Fruit fly (Drosophila melanogaster) whole organism, embryonic: ENCODE measurements around the gene Prtl99C.

ENCODE experiments used
- Blimp-1 ChIP-seq: fragments of 200-800 bp; sonication (Bioruptor generic); optimal IDR thresholded peaks from 3 replicates; lab custom pipeline; 2018; ENCODE audit warnings: missing biosample characterization, missing genetic modification characterization, mild to moderate bottlenecking, moderate library complexity, missing genetic modification reagents
- CG11723 ChIP-seq: fragments of 200-800 bp; sonication (Bioruptor generic); optimal IDR thresholded peaks from 2 replicates; lab custom pipeline; 2017; ENCODE audit warnings: missing biosample characterization, mild to moderate bottlenecking, missing genetic modification characterization
- CG13287 ChIP-seq: fragments of 200-800 bp; sonication (Bioruptor generic); IDR thresholded peaks from 2 replicates; pipeline ENCODE4 v1.3.6; 2022; ENCODE audit warnings: missing biosample characterization, missing genetic modification characterization; ENCODE audit not compliant: partially characterized antibody
- CG14050 ChIP-seq: fragments of 200-800 bp; sonication (Bioruptor generic); IDR thresholded peaks from 3 replicates; pipeline ENCODE4 v1.3.6; 2022; ENCODE audit warnings: missing biosample characterization, missing genetic modification characterization
- CG14441 ChIP-seq: fragments of 200-800 bp; sonication (Bioruptor generic); IDR thresholded peaks from 2 replicates; pipeline ENCODE4 v1.3.6; 2022; ENCODE audit warnings: missing biosample characterization, missing genetic modification characterization
- CG14860 ChIP-seq: fragments of 200-800 bp; sonication (Bioruptor generic); IDR thresholded peaks from 3 replicates; pipeline ENCODE4 v1.3.6; 2022; ENCODE audit warnings: missing biosample characterization, missing genetic modification characterization; ENCODE audit not compliant: partially characterized antibody
- CG15601 ChIP-seq: fragments of 200-800 bp; sonication (Bioruptor generic); optimal IDR thresholded peaks from 3 replicates; lab custom pipeline; 2019; ENCODE audit warnings: missing biosample characterization, mild to moderate bottlenecking, missing genetic modification characterization, moderate library complexity
- CG3163 ChIP-seq: fragments of 200-800 bp; sonication (Bioruptor generic); optimal IDR thresholded peaks from 3 replicates; lab custom pipeline; 2016; ENCODE audit warnings: missing biosample characterization, missing genetic modification characterization
- CG42726 ChIP-seq: fragments of 200-800 bp; sonication (Bioruptor generic); IDR thresholded peaks from 2 replicates; pipeline ENCODE4 v1.3.6; 2022; ENCODE audit warnings: missing biosample characterization, missing genetic modification characterization; ENCODE audit not compliant: partially characterized antibody
- CG4424 ChIP-seq: fragments of 200-800 bp; sonication (Bioruptor generic); optimal IDR thresholded peaks from 3 replicates; lab custom pipeline; 2016; ENCODE audit warnings: missing biosample characterization, missing genetic modification characterization
- CG5180 ChIP-seq: fragments of 200-800 bp; sonication (Bioruptor generic); optimal IDR thresholded peaks from 3 replicates; lab custom pipeline; 2017; ENCODE audit warnings: missing biosample characterization, missing genetic modification characterization, mild to moderate bottlenecking, moderate library complexity, missing genetic modification reagents
- CG6854 ChIP-seq: fragments of 200-800 bp; sonication (Bioruptor generic); optimal IDR thresholded peaks from 3 replicates; lab custom pipeline; 2017; ENCODE audit warnings: missing biosample characterization, mild to moderate bottlenecking, missing genetic modification characterization
- CG7786 ChIP-seq: fragments of 200-800 bp; sonication (Bioruptor generic); optimal IDR thresholded peaks from 2 replicates; lab custom pipeline; 2016; ENCODE audit warnings: missing biosample characterization, missing genetic modification characterization
- CG7987 ChIP-seq: fragments of 200-800 bp; sonication (Bioruptor generic); optimal IDR thresholded peaks from 2 replicates; lab custom pipeline; 2018; ENCODE audit warnings: missing biosample characterization, mild to moderate bottlenecking, missing genetic modification characterization, moderate library complexity
- CG9797 ChIP-seq: fragments of 200-800 bp; sonication (Bioruptor generic); optimal IDR thresholded peaks from 3 replicates; lab custom pipeline; 2018; ENCODE audit warnings: missing biosample characterization, mild to moderate bottlenecking, missing genetic modification characterization
- D ChIP-seq, 2 experiments: fragments of 200-800 bp in 1 of 2; fragments of >200 bp in 1 of 2; sonication (Bioruptor generic) in 1 of 2; optimal IDR thresholded peaks; 2 replicates in 1 of 2; 3 replicates in 1 of 2; lab custom pipeline; 2017; ENCODE audit warnings: mild to moderate bottlenecking in 1 of 2, missing biosample characterization in 1 of 2, missing genetic modification characterization in 1 of 2, missing genetic modification reagents in 1 of 2
- Ets65A ChIP-seq: fragments of 200-800 bp; sonication (Bioruptor generic); peaks from one replicate; lab custom pipeline; 2016; ENCODE audit warnings: missing biosample characterization, missing genetic modification characterization
- HLH3B ChIP-seq: fragments of 200-800 bp; sonication (Bioruptor generic); IDR thresholded peaks from 2 replicates; pipeline ENCODE4 v1.3.6; 2022; ENCODE audit warnings: missing biosample characterization, missing genetic modification characterization
- HLH4C ChIP-seq: fragments of 200-800 bp; sonication (Bioruptor generic); IDR thresholded peaks from 3 replicates; pipeline ENCODE4 v1.3.6; 2022; ENCODE audit warnings: missing biosample characterization, missing genetic modification characterization; ENCODE audit not compliant: partially characterized antibody
- HLHmδ ChIP-seq: fragments of 200-800 bp; sonication (Bioruptor generic); optimal IDR thresholded peaks from 2 replicates; lab custom pipeline; 2018; ENCODE audit warnings: missing biosample characterization, mild to moderate bottlenecking, missing genetic modification characterization, moderate library complexity
- Max ChIP-seq: fragments of 200-800 bp; sonication (Bioruptor generic); optimal IDR thresholded peaks from 2 replicates; lab custom pipeline; 2016; ENCODE audit warnings: missing biosample characterization, mild to moderate bottlenecking, missing genetic modification characterization
- Med ChIP-seq: fragments of 200-800 bp; sonication (Bioruptor generic); peaks from one replicate; lab custom pipeline; 2016; ENCODE audit warnings: missing biosample characterization, missing genetic modification characterization, mild to moderate bottlenecking, inconsistent platforms, moderate library complexity
- NFAT ChIP-seq: fragments of 200-800 bp; sonication (Bioruptor generic); IDR thresholded peaks from 2 replicates; pipeline ENCODE4 v1.3.6; 2022; ENCODE audit warnings: missing biosample characterization, missing genetic modification characterization
- Spps ChIP-seq: fragments of 200-800 bp; sonication (Bioruptor generic); optimal IDR thresholded peaks from 2 replicates; lab custom pipeline; 2018; ENCODE audit warnings: missing biosample characterization, mild to moderate bottlenecking, missing genetic modification characterization
- Stat92E ChIP-seq, 3 experiments: fragments of >200 bp in 2 of 3; fragments of 200-800 bp in 1 of 3; sonication (Bioruptor generic) in 1 of 3; optimal IDR thresholded peaks; 2 replicates each; lab custom pipeline; 2017 to 2019; ENCODE audit warnings: missing biosample characterization in 3 of 3, missing genetic modification characterization in 3 of 3, mild to moderate bottlenecking in 1 of 3, moderate library complexity in 1 of 3
- Trl ChIP-seq, 3 experiments: fragments of >200 bp in 2 of 3; fragments of 200-800 bp in 1 of 3; sonication (Bioruptor generic) in 1 of 3; optimal IDR thresholded peaks; 2 replicates in 1 of 3; 3 replicates in 2 of 3; lab custom pipeline; 2016 to 2017; ENCODE audit warnings: missing biosample characterization in 1 of 3, missing genetic modification characterization in 1 of 3
- al ChIP-seq: fragments of 200-800 bp; sonication (Bioruptor generic); IDR thresholded peaks from 2 replicates; pipeline ENCODE4 v1.3.6; 2022; ENCODE audit warnings: missing biosample characterization, missing genetic modification characterization
- ato ChIP-seq: fragments of 200-800 bp; sonication (Bioruptor generic); IDR thresholded peaks from 2 replicates; pipeline ENCODE4 v1.3.6; 2022; ENCODE audit warnings: missing biosample characterization, missing genetic modification characterization; ENCODE audit not compliant: partially characterized antibody
- chinmo ChIP-seq: fragments of 200-800 bp; sonication (Bioruptor generic); IDR thresholded peaks from 4 replicates; pipeline ENCODE4 v1.3.6; 2022; ENCODE audit warnings: missing biosample characterization, missing genetic modification characterization; ENCODE audit not compliant: partially characterized antibody
- h ChIP-seq: fragments of >200 bp; optimal IDR thresholded peaks from 2 replicates; lab custom pipeline; 2017
- ham ChIP-seq: fragments of 200-800 bp; sonication (Bioruptor generic); IDR thresholded peaks from 2 replicates; pipeline ENCODE4 v1.3.6; 2022; ENCODE audit warnings: missing biosample characterization, missing genetic modification characterization
- kah ChIP-seq: fragments of 200-800 bp; sonication (Bioruptor generic); optimal IDR thresholded peaks from 2 replicates; lab custom pipeline; 2018; ENCODE audit warnings: missing biosample characterization, mild to moderate bottlenecking, missing genetic modification characterization
- kni ChIP-seq: fragments of 200-800 bp; sonication (Bioruptor generic); optimal IDR thresholded peaks from 3 replicates; lab custom pipeline; 2017; ENCODE audit warnings: mild to moderate bottlenecking, missing biosample characterization, missing genetic modification reagents, missing genetic modification characterization
- oc ChIP-seq: fragments of 200-800 bp; sonication (Bioruptor generic); optimal IDR thresholded peaks from 2 replicates; lab custom pipeline; 2018; ENCODE audit warnings: missing biosample characterization, mild to moderate bottlenecking, missing genetic modification characterization, moderate library complexity
- odd ChIP-seq: fragments of 200-800 bp; sonication (Bioruptor generic); optimal IDR thresholded peaks from 2 replicates; lab custom pipeline; 2017; ENCODE audit warnings: missing biosample characterization, mild to moderate bottlenecking, missing genetic modification characterization
- row ChIP-seq: fragments of 200-800 bp; sonication (Bioruptor generic); IDR thresholded peaks from 3 replicates; pipeline ENCODE4 v1.3.6; 2022; ENCODE audit warnings: missing biosample characterization, missing genetic modification characterization
- sens ChIP-seq: fragments of 200-800 bp; sonication (Bioruptor generic); peaks from one replicate; lab custom pipeline; 2016; ENCODE audit warnings: missing biosample characterization, missing genetic modification characterization
- slbo ChIP-seq: fragments of 200-800 bp; sonication (Bioruptor generic); IDR thresholded peaks from 2 replicates; pipeline ENCODE4 v1.3.6; 2022; ENCODE audit warnings: missing biosample characterization, missing genetic modification characterization
- sqz ChIP-seq: fragments of 200-800 bp; sonication (Bioruptor generic); optimal IDR thresholded peaks from 3 replicates; lab custom pipeline; 2018; ENCODE audit warnings: missing biosample characterization, mild to moderate bottlenecking, missing genetic modification characterization
- ssp ChIP-seq: fragments of 200-800 bp; sonication (Bioruptor generic); IDR thresholded peaks from 2 replicates; pipeline ENCODE4 v1.3.6; 2022; ENCODE audit warnings: missing biosample characterization, missing genetic modification characterization
- ttk ChIP-seq: fragments of 200-800 bp; sonication (Bioruptor generic); IDR thresholded peaks from 2 replicates; pipeline ENCODE4 v2.1.2; 2022; ENCODE audit warnings: missing biosample characterization, missing genetic modification characterization
- wor ChIP-seq: fragments of 200-800 bp; sonication (Bioruptor generic); IDR thresholded peaks from 2 replicates; pipeline ENCODE4 v1.3.6; 2022; ENCODE audit warnings: missing biosample characterization, missing genetic modification characterization

The Prtl99C gene

dm6 chr3R:29816266-29816665 is 19.5 kb upstream of the Prtl99C start, which contains the start of gene Vps16B (continued):
- peak; percentile 69 for TF ChIP-seq CG13287 (GFP tag; lab: Robert Waterston, UW)

DNA sequence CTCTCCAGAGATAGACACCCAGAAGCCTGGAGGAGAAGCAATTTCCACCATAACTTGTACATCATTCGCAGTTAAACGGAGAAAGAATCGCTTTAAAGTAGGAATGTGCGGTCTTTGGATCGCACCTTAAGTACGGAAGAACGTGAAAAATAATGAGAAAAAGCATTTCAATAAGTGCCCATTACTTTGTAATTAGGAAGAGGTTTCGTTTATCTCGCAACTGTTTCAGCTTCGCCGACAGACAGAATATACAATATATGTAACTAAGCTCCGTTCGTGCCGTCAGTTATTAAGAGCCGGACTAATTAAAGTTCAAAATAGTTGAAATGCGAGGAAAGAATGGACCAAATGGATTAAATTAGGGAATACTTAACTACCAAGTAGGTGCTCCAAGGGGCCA is 18.1 kb upstream of the Prtl99C start, which contains the start of gene CG7829:
TSS of gene CG7829 (minus strand) at position 101 of the 400 bp plus-strand sequence.
- peak; percentile 30 for TF ChIP-seq Ets65A (GFP tag; lab: Kevin White, UChicago)
- no peak for TF ChIP-seq al (GFP tag; lab: Robert Waterston, UW)
- no peak for TF ChIP-seq h (lab: Kevin White, UChicago)

dm6 chr3R:29818434-29819268 is 17.1 kb upstream of the Prtl99C start, which contains the start of gene neo:
TSS of gene neo (plus strand) at chr3R:29819131.
- no peak for TF ChIP-seq ssp
- peak; percentile 68 for TF ChIP-seq Med (GFP tag; lab: Kevin White, UChicago)
- peak; percentile 97 for TF ChIP-seq Blimp-1
- TF ChIP-seq CG5180 (GFP tag; lab: Kevin White, UChicago) = peak; percentile 96
- TF ChIP-seq ttk (GFP tag; lab: Robert Waterston, UW) = no peak
- peak; percentile 22 for TF ChIP-seq D (optimal IDR thresholded peaks at IDR 0.05; lab: Kevin White, UChicago)
- TF ChIP-seq D (GFP tag; optimal IDR thresholded peaks at IDR 0.05; lab: Kevin White, UChicago) = no peak
- no peak for TF ChIP-seq HLH4C (GFP tag; lab: Robert Waterston, UW)
- no peak for TF ChIP-seq HLH3B
- no peak for TF ChIP-seq CG15601 (tag; lab: Kevin White, UChicago)
- no peak for TF ChIP-seq sqz (GFP tag; lab: Kevin White, UChicago)
- TF ChIP-seq oc (tag; lab: Kevin White, UChicago) = peak; percentile 89
- peak in 1 of 3 experiments; percentile 10 for TF ChIP-seq Stat92E (GFP tag; optimal IDR thresholded peaks at IDR 0.05; lab: Kevin White, UChicago)
- no peak for TF ChIP-seq odd
- TF ChIP-seq kni = peak; percentile 33
- no peak for TF ChIP-seq Max (GFP tag; lab: Kevin White, UChicago)
- TF ChIP-seq HLHmδ (GFP tag; lab: Kevin White, UChicago) = peak; percentile 12
- TF ChIP-seq CG9797 (GFP tag; lab: Kevin White, UChicago) = no peak
- peak in 1 of 2 experiments; percentile 52 for TF ChIP-seq Trl (optimal IDR thresholded peaks at IDR 0.05; lab: Kevin White, UChicago)
- no peak for TF ChIP-seq Trl (GFP tag; optimal IDR thresholded peaks at IDR 0.05; lab: Kevin White, UChicago)
- TF ChIP-seq sens = peak; percentile 44
- no peak for TF ChIP-seq NFAT (GFP tag; lab: Robert Waterston, UW)
- TF ChIP-seq kah = no peak
- 0 out of 2 replicates have a peak, but pooled peaks have one; percentile 11 for TF ChIP-seq ato (GFP tag; lab: Robert Waterston, UW)
- TF ChIP-seq CG3163 (GFP tag; lab: Kevin White, UChicago) = peak; percentile 41
- TF ChIP-seq Ets65A (GFP tag; lab: Kevin White, UChicago) = peak; percentile 85
- TF ChIP-seq, all 482 proteins: peak for 13

DNA sequence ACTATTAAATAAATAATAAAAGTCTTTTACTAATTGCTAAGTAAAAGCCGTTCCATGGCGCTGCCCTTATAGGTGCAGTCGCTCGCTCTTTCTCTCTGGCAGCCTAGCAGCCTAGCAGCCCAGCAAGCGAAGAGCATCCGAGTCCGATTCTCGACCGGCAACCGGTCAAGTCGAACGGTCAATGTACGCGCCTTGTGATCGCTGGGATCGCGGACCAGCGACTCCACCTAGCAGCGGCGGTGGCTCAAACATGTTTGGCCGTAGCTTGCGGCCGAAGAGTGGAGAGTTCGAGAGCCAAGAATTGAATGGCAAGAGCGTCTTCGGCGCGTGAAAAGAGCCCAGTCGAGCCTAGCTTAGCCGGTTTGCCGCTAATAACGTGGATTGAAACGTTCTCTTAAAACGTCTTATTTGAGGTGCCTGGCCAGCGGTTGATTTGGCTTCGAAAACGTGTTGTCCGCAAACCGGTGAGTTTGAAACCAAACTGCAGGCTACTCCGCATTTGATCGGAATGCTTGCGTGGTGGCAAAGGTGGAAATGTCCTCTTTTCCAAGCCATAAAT is 6.4 kb upstream of the Prtl99C start:
- TF ChIP-seq row (GFP tag; lab: Robert Waterston, UW) (no peak), CG6854 (GFP tag; lab: Kevin White, UChicago) (no peak), CG14441 (no peak), CG15601 (tag; lab: Kevin White, UChicago) (no peak), CG7987 (no peak), CG11723 (GFP tag; lab: Kevin White, UChicago) (no peak), CG42726 (GFP tag; lab: Robert Waterston, UW) (no peak), ham (no peak), CG14860 (GFP tag; lab: Robert Waterston, UW) (no peak), CG7786 (GFP tag; lab: Kevin White, UChicago) (no peak), wor (GFP tag; lab: Robert Waterston, UW) (no peak), Blimp-1 (peak; percentile 20), Spps (tag; lab: Kevin White, UChicago) (no peak), chinmo (GFP tag; lab: Robert Waterston, UW) (0 out of 4 replicates have a peak, but pooled peaks have one; percentile 28), CG4424 (GFP tag; lab: Kevin White, UChicago) (no peak), slbo (GFP tag; lab: Robert Waterston, UW) (no peak), kni (no peak), CG14050 (GFP tag; lab: Robert Waterston, UW) (no peak)
